Worm (Caenorhabditis elegans): ENCODE data around the gene Y19D10B.8.

Gene Y19D10B.8

DNA sequence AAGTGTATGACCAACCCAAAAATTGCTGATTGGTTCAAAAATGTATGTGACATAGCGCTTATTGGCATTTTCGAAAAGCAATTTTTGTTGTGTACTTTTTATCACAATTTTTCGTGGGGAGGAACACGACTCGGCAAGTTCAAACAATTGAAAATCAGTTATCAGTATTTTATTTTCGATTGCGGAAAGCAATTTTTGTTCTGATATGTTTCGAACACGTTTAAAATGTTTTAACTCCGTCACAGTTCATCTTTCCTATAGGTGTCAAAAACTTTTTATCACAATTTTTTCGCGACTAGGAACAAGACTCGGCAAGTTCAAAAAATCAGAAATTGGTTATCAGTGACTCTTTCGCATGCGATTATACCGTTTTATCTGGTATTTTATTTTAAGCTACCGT is 7.4 kb upstream of the Y19D10B.8 start:
- TF ChIP-seq W03F9.2 (tag; optimal IDR thresholded peaks at IDR 0.05) = no peak
- no peak for TF ChIP-seq dao-5 (tag; optimal IDR thresholded peaks at IDR 0.05)
- TF ChIP-seq him-1 (tag; optimal IDR thresholded peaks at IDR 0.05) = no peak

- TF ChIP-seq W03F9.2 (tag; optimal IDR thresholded peaks at IDR 0.05) = no peak
- TF ChIP-seq him-1 (tag; optimal IDR thresholded peaks at IDR 0.05) = no peak
- TF ChIP-seq dao-5 (tag; optimal IDR thresholded peaks at IDR 0.05) = no peak
These were observed 5.6 kb upstream of the Y19D10B.8 start for ce11 chrV:2306383-2306782.

ce11 chrV:2303775-2304174 is 3.0 kb upstream of the Y19D10B.8 start, which contains the start of gene irld-15:
irld-15 (minus strand) TSS chrV:2303875.
- TF ChIP-seq W03F9.2 (tag; optimal IDR thresholded peaks at IDR 0.05) (no peak), dao-5 (tag; optimal IDR thresholded peaks at IDR 0.05) (no peak), him-1 (tag; optimal IDR thresholded peaks at IDR 0.05) (no peak)

DNA sequence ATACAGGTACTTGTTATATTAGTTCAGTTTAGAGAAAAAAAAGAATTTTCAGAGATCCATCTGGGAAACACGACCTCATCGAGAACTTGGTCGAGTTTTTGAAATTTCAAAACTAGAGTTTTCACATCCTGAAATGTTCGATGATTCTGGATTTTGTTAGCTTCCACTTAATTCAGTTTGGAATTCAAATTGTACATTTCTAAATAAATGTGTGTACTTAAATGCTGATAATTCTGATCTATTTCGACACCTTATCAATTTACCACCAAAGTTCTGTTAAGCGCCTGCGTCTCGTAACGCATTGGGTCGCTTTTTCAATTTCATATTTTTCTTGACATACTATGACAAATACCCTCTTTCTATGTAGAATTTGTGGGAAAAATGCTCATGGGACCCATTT is 6.2 kb downstream of the Y19D10B.8 start, which contains the start of gene nhr-226:
Gene nhr-226, plus strand, starts transcription at position 301 of the 400 bp plus-strand sequence.
- TF ChIP-seq him-1 (tag; optimal IDR thresholded peaks at IDR 0.05) = no peak
- TF ChIP-seq dao-5 (tag; optimal IDR thresholded peaks at IDR 0.05) = no peak
- no peak for TF ChIP-seq W03F9.2 (tag; optimal IDR thresholded peaks at IDR 0.05)

- TF ChIP-seq W03F9.2 (tag; optimal IDR thresholded peaks at IDR 0.05) = no peak
- no peak for TF ChIP-seq dao-5 (tag; optimal IDR thresholded peaks at IDR 0.05)
- no peak for TF ChIP-seq him-1 (tag; optimal IDR thresholded peaks at IDR 0.05)
These were observed 8.6 kb downstream of the Y19D10B.8 start, which contains the start of gene nhr-115 for ce11 chrV:2292240-2292639. nhr-115 (plus strand) TSS chrV:2292540.

ce11 chrV:2290329-2290728 is 10.5 kb downstream of the Y19D10B.8 start, which contains the start of gene nhr-225:
nhr-225 (minus strand) TSS chrV:2290474.
- TF ChIP-seq W03F9.2 (tag; optimal IDR thresholded peaks at IDR 0.05) (no peak), him-1 (tag; optimal IDR thresholded peaks at IDR 0.05) (no peak), dao-5 (tag; optimal IDR thresholded peaks at IDR 0.05) (no peak)

DNA sequence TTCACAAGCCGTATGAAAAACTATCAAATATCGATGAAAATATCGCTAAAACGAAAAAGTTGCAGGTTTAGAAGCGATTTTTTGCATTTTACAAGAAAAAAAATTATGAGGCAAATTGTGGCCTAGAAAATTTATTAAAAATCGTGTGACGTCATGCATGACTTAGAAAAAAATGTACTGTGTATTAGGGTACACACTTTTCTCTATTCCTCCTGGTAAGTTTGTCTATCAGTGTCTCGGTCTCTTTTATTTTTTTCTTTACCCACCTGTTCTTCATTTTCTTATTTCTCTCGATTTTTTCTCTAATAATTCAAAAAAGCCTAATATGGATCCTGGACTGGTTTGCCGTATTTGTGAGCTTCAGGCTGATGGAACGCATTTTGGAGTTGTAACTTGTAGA is 15.7 kb downstream of the Y19D10B.8 start, which contains the start of gene nhr-227:
Gene nhr-227, plus strand, starts transcription at position 326 of the 400 bp plus-strand sequence.
- TF ChIP-seq W03F9.2 (tag; optimal IDR thresholded peaks at IDR 0.05) = no peak
- TF ChIP-seq dao-5 (tag; optimal IDR thresholded peaks at IDR 0.05) = no peak
- no peak for TF ChIP-seq him-1 (tag; optimal IDR thresholded peaks at IDR 0.05)

DNA sequence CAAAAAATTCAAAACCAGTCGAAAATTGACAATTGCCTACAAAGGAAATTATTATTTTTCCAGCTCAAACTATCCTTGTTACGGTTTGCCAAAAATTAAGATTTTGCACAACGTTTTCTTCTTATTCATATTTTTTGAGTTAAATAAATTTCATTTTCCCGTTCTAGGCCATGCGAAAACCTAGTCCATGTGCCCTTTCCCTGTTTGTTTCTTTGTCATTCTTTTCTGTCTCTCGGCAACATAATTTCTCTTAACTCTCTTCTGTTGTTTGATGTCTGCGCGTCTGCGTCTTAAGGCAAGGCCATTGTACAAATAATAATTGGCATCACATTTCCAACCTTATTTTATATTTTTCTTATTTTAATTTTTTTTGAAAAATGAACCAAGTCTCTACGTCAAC is 19.3 kb downstream of the Y19D10B.8 start, which contains the start of gene nhr-228:
Gene nhr-228, plus strand, starts transcription at position 261 of the 400 bp plus-strand sequence.
- TF ChIP-seq him-1 (tag; optimal IDR thresholded peaks at IDR 0.05) (no peak), W03F9.2 (tag; optimal IDR thresholded peaks at IDR 0.05) (peak; percentile 17), dao-5 (tag; optimal IDR thresholded peaks at IDR 0.05) (no peak)

DNA sequence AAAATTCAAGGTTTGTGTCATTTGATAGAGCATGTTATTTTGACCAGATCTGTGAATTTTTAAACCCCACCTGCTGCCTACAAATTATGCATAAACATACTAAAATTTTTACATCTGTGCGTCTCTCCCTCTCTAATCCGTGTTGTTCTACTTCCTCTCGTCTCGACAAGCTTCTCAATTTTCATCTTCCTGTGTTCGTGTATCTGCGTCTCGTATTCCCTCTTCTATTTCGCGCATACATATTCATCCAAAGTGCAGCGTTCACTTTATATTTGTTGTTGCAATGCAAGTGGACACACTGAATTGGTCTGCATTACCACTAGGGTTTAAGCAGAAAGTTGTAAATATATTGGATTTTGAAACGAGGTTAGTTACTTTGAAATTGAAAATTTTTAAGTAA is 22.3 kb downstream of the Y19D10B.8 start, which contains the start of gene fbxa-137:
Gene fbxa-137, plus strand, starts transcription at position 274 of the 400 bp plus-strand sequence.
- TF ChIP-seq dao-5 (tag; optimal IDR thresholded peaks at IDR 0.05) (no peak), him-1 (tag; optimal IDR thresholded peaks at IDR 0.05) (no peak), W03F9.2 (tag; optimal IDR thresholded peaks at IDR 0.05) (no peak)

ce11 chrV:2278052-2278451 is 22.8 kb downstream of the Y19D10B.8 start, which contains the start of gene nhr-59:
nhr-59 (minus strand) TSS chrV:2278265.
- no peak for TF ChIP-seq dao-5 (tag; optimal IDR thresholded peaks at IDR 0.05)
- no peak for TF ChIP-seq W03F9.2 (tag; optimal IDR thresholded peaks at IDR 0.05)
- no peak for TF ChIP-seq him-1 (tag; optimal IDR thresholded peaks at IDR 0.05)

ce11 chrV:2277260-2277659 is 23.5 kb downstream of the Y19D10B.8 start:
- TF ChIP-seq dao-5 (tag; optimal IDR thresholded peaks at IDR 0.05) = no peak

ce11 chrV:2274253-2274892 is 26.4 kb downstream of the Y19D10B.8 start, which contains the start of the genes Y5H2A.4 and abu-4:
Y5H2A.4 (minus strand) TSS chrV:2274353.
abu-4 (plus strand) TSS chrV:2274842.
- no peak for TF ChIP-seq W03F9.2 (tag; optimal IDR thresholded peaks at IDR 0.05)
- no peak for TF ChIP-seq dao-5 (tag; optimal IDR thresholded peaks at IDR 0.05)
- no peak for TF ChIP-seq him-1 (tag; optimal IDR thresholded peaks at IDR 0.05)

DNA sequence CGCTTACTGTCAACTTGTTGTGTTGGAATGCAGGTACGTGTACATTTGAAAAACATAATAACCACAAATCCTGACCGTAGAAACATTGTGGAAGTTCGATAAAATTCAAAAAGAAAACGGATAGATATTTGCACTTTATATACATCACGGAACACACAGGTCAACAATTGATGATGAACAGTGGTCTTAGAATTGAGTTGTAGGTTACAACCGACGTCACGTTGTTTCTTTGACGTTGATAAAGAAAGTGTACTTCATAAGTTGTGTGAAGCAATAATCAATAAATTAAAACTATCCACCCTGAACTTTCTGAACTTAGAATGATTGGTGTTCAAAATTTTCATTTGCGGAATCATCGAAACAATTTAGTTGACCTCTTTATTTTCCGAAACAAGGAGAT is 29.1 kb downstream of the Y19D10B.8 start, which contains the start of gene Y5H2A.1:
Gene Y5H2A.1, minus strand, starts transcription at position 101 of the 400 bp plus-strand sequence.
- TF ChIP-seq W03F9.2 (tag; optimal IDR thresholded peaks at IDR 0.05) (no peak), dao-5 (tag; optimal IDR thresholded peaks at IDR 0.05) (no peak), him-1 (tag; optimal IDR thresholded peaks at IDR 0.05) (no peak)

ce11 chrV:2266958-2267357 is 33.8 kb downstream of the Y19D10B.8 start, which contains the start of gene nhr-275:
nhr-275 (minus strand) TSS chrV:2267058.
- no peak for TF ChIP-seq him-1 (tag; optimal IDR thresholded peaks at IDR 0.05)
- TF ChIP-seq W03F9.2 (tag; optimal IDR thresholded peaks at IDR 0.05) = no peak
- TF ChIP-seq dao-5 (tag; optimal IDR thresholded peaks at IDR 0.05) = no peak
